Worm (Caenorhabditis elegans) whole organism, late embryonic: ENCODE data around the gene trp-2.

Experiments
- C08G9.2 ChIP-seq: sonication (generic microtip); optimal IDR thresholded peaks from 2 replicates; lab custom pipeline; 2016; ENCODE audit warnings: mild to moderate bottlenecking, missing genetic modification characterization, moderate library complexity, missing compliant biosample characterization
- F13H6.1 ChIP-seq: sonication (generic microtip); optimal IDR thresholded peaks from 2 replicates; lab custom pipeline; 2016; ENCODE audit warnings: missing genetic modification characterization, missing compliant biosample characterization
- T23F11.4 ChIP-seq: fragments of 200-800 bp; sonication (Bioruptor generic); optimal IDR thresholded peaks from 2 replicates; lab custom pipeline; 2018; ENCODE audit warnings: mild to moderate bottlenecking, missing genetic modification characterization, missing compliant biosample characterization
- Y22D7AL.16 ChIP-seq: sonication (generic microtip); optimal IDR thresholded peaks from 2 replicates; lab custom pipeline; 2016; ENCODE audit warnings: missing genetic modification characterization, missing compliant biosample characterization
- ama-1 ChIP-seq: fragments of 150-350 bp; optimal IDR thresholded peaks from 2 replicates; lab custom pipeline; 2014
- ceh-14 ChIP-seq: sonication (generic microtip); optimal IDR thresholded peaks from 2 replicates; lab custom pipeline; 2016; ENCODE audit warnings: missing genotype, missing genetic modification characterization, missing compliant biosample characterization
- ceh-18 ChIP-seq: sonication (generic microtip); optimal IDR thresholded peaks from 2 replicates; lab custom pipeline; 2016; ENCODE audit warnings: missing genetic modification characterization, missing compliant biosample characterization
- ceh-19 ChIP-seq: fragments of 200-800 bp; sonication (Bioruptor generic); optimal IDR thresholded peaks from 2 replicates; lab custom pipeline; 2018; ENCODE audit warnings: mild to moderate bottlenecking, missing genetic modification characterization, missing compliant biosample characterization
- ceh-2 ChIP-seq: sonication (generic microtip); optimal IDR thresholded peaks from 2 replicates; lab custom pipeline; 2016; ENCODE audit warnings: missing genotype, missing genetic modification characterization, missing compliant biosample characterization
- ceh-22 ChIP-seq: sonication (generic microtip); optimal IDR thresholded peaks from 2 replicates; lab custom pipeline; 2017; ENCODE audit warnings: missing biosample characterization, missing genetic modification characterization
- ceh-30 ChIP-seq: fragments of 150-350 bp; optimal IDR thresholded peaks from 2 replicates; lab custom pipeline; 2014; ENCODE audit warnings: missing biosample characterization, missing genetic modification characterization
- ceh-31 ChIP-seq: sonication (generic microtip); optimal IDR thresholded peaks from 2 replicates; lab custom pipeline; 2016; ENCODE audit warnings: missing genetic modification characterization, missing compliant biosample characterization
- ceh-34 ChIP-seq: sonication (generic microtip); optimal IDR thresholded peaks from 2 replicates; lab custom pipeline; 2016; ENCODE audit warnings: mild to moderate bottlenecking, missing genetic modification characterization, missing compliant biosample characterization
- ceh-45 ChIP-seq: fragments of 200-800 bp; sonication (Bioruptor generic); IDR thresholded peaks from 2 replicates; pipeline ENCODE4 v1.3.6; 2022; ENCODE audit warnings: missing genetic modification reagents, missing genetic modification characterization, missing compliant biosample characterization
- ceh-9 ChIP-seq: sonication (generic microtip); optimal IDR thresholded peaks from 2 replicates; lab custom pipeline; 2016; ENCODE audit warnings: mild to moderate bottlenecking, missing genetic modification characterization, inconsistent platforms, missing compliant biosample characterization
- che-1 ChIP-seq: sonication (generic microtip); optimal IDR thresholded peaks from 2 replicates; lab custom pipeline; 2016; ENCODE audit warnings: mild to moderate bottlenecking, missing genetic modification characterization, missing compliant biosample characterization
- dve-1 ChIP-seq: sonication (generic microtip); optimal IDR thresholded peaks from 2 replicates; lab custom pipeline; 2017; ENCODE audit warnings: antibody characterized with exemption, mild to moderate bottlenecking, missing genetic modification characterization, missing compliant biosample characterization
- elt-4 ChIP-seq: sonication (generic microtip); optimal IDR thresholded peaks from 2 replicates; lab custom pipeline; 2016; ENCODE audit warnings: missing genetic modification characterization, missing compliant biosample characterization
- fkh-10 ChIP-seq: fragments of 150-350 bp; optimal IDR thresholded peaks from 2 replicates; lab custom pipeline; 2014; ENCODE audit warnings: missing biosample characterization, missing genetic modification reagents, missing genetic modification characterization
- fkh-6 ChIP-seq: sonication (generic microtip); optimal IDR thresholded peaks from 2 replicates; lab custom pipeline; 2016; ENCODE audit warnings: missing genetic modification characterization, missing compliant biosample characterization
- hlh-30 ChIP-seq: sonication (generic microtip); optimal IDR thresholded peaks from 2 replicates; lab custom pipeline; 2017; ENCODE audit warnings: antibody characterized with exemption, missing genetic modification characterization, missing compliant biosample characterization; ENCODE audit not compliant: insufficient read depth
- hlh-6 ChIP-seq: sonication (generic microtip); optimal IDR thresholded peaks from 2 replicates; lab custom pipeline; 2016; ENCODE audit warnings: missing genotype, missing genetic modification characterization, missing compliant biosample characterization
- hlh-8 ChIP-seq: sonication (generic microtip); optimal IDR thresholded peaks from 2 replicates; lab custom pipeline; 2016; ENCODE audit warnings: missing genotype, missing genetic modification characterization, missing compliant biosample characterization
- lim-6 ChIP-seq: sonication (generic microtip); optimal IDR thresholded peaks from 2 replicates; lab custom pipeline; 2016; ENCODE audit warnings: missing genetic modification characterization, missing compliant biosample characterization
- lin-11 ChIP-seq: fragments of 200-800 bp; sonication (Bioruptor generic); optimal IDR thresholded peaks from 2 replicates; lab custom pipeline; 2018; ENCODE audit warnings: mild to moderate bottlenecking, missing genetic modification characterization, missing compliant biosample characterization
- nhr-232 ChIP-seq: sonication (generic microtip); optimal IDR thresholded peaks from 2 replicates; lab custom pipeline; 2016; ENCODE audit warnings: missing genetic modification characterization, missing compliant biosample characterization
- odd-2 ChIP-seq: sonication (generic microtip); optimal IDR thresholded peaks from 2 replicates; lab custom pipeline; 2017; ENCODE audit warnings: antibody characterized with exemption, mild to moderate bottlenecking, missing genetic modification characterization, missing compliant biosample characterization
- pag-3 ChIP-seq: sonication (generic microtip); optimal IDR thresholded peaks from 2 replicates; lab custom pipeline; 2016; ENCODE audit warnings: missing compliant biosample characterization, missing genetic modification characterization, borderline replicate concordance
- pha-4 ChIP-seq: fragments of 150-350 bp; optimal IDR thresholded peaks from 2 replicates; lab custom pipeline; 2018; ENCODE audit warnings: missing biosample characterization, missing genetic modification reagents, missing genetic modification characterization
- pqm-1 ChIP-seq: sonication (generic microtip); optimal IDR thresholded peaks from 2 replicates; lab custom pipeline; 2016; ENCODE audit warnings: missing genetic modification characterization, missing compliant biosample characterization
- sox-2 ChIP-seq: fragments of 200-800 bp; sonication (Bioruptor generic); IDR thresholded peaks from 2 replicates; pipeline ENCODE4 v1.3.6; 2022; ENCODE audit warnings: missing genetic modification reagents, missing genetic modification characterization, missing compliant biosample characterization
- sox-4 ChIP-seq: sonication (generic microtip); optimal IDR thresholded peaks from 2 replicates; lab custom pipeline; 2017; ENCODE audit warnings: mild to moderate bottlenecking, missing genetic modification characterization, inconsistent platforms, missing compliant biosample characterization
- syd-9 ChIP-seq: sonication (generic microtip); optimal IDR thresholded peaks from 2 replicates; lab custom pipeline; 2016; ENCODE audit warnings: mild to moderate bottlenecking, missing genetic modification characterization, moderate library complexity, missing compliant biosample characterization
- tbx-2 ChIP-seq: sonication (generic microtip); optimal IDR thresholded peaks from 2 replicates; lab custom pipeline; 2016; ENCODE audit warnings: missing genetic modification characterization, missing compliant biosample characterization
- ttx-3 ChIP-seq: sonication (generic microtip); optimal IDR thresholded peaks from 2 replicates; lab custom pipeline; 2016; ENCODE audit warnings: missing genetic modification reagents, missing genetic modification characterization, missing compliant biosample characterization
- unc-42 ChIP-seq: sonication (generic microtip); optimal IDR thresholded peaks from 2 replicates; lab custom pipeline; 2016; ENCODE audit warnings: missing genotype, missing genetic modification characterization, missing compliant biosample characterization
- unc-55 ChIP-seq: sonication (generic microtip); optimal IDR thresholded peaks from 2 replicates; lab custom pipeline; 2017; ENCODE audit warnings: missing biosample characterization, missing genetic modification reagents, missing genetic modification characterization

The trp-2 gene

DNA sequence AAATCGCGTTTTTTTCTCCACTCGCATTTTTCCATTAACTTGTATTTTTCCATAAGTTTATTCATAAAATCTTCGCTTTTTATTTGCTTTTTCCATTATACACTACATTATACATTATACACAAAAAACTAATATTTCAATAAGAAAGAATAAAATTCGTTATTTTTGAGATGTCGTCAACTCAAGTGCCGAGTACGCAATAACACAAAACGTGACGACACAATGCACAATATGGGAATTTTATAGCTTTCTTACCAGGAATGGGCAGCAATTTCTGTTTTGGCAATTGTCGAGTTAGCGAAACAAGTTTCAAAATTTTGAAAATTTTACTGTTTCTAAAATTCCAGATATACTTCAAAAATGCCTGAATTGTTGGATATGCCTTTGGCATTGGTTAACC, 39.5 kb upstream of the trp-2 start, which contains the start of gene fbxa-10:
Gene fbxa-10, plus strand, starts transcription at position 207 of the 400 bp plus-strand sequence.
- TF ChIP-seq ceh-9 (tag; lab: Kevin White, UChicago) (no peak), che-1 (tag; lab: Kevin White, UChicago) (no peak), ceh-14 (no peak), F13H6.1 (tag; lab: Kevin White, UChicago) (no peak), pha-4 (no peak), dve-1 (tag; lab: Kevin White, UChicago) (no peak), fkh-10 (GFP tag; lab: Kevin White, UChicago) (no peak), lin-11 (tag; lab: Kevin White, UChicago) (no peak), sox-4 (no peak)

DNA sequence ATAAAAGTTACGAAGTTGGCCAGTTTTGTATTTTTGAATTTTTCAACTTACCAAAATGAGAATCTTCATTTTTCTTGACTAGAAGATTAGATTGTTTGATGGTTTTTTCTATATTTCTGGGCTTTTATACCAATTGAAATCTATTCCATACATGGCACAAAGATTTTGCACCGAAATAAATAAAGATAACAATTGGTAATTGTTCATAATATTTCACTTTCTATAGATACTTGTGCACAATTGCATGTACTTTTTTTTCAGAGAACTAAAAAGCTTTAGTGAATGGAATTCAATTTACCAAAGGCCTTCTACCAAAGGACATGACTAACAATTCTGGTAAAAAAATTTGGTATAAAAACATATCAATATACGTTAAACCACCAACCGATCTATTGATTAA, 37.1 kb upstream of the trp-2 start, which contains the start of the genes T12B5.15 and T12B5.14:
Gene T12B5.15, minus strand, starts transcription at position 101 of the 400 bp plus-strand sequence.
Gene T12B5.14, plus strand, starts transcription at position 321 of the 400 bp plus-strand sequence.
- TF ChIP-seq ceh-34 (tag; lab: Kevin White, UChicago) (no peak), sox-4 (no peak), ceh-22 (tag; lab: Kevin White, UChicago) (no peak), elt-4 (tag; lab: Kevin White, UChicago) (no peak), syd-9 (no peak), pqm-1 (no peak), sox-2 (GFP tag; lab: Robert Waterston, UW) (no peak), che-1 (tag; lab: Kevin White, UChicago) (no peak), ceh-30 (tag; lab: Kevin White, UChicago) (no peak), hlh-8 (tag; lab: Kevin White, UChicago) (no peak), ama-1 (no peak), ceh-31 (no peak), hlh-30 (tag; lab: Kevin White, UChicago) (no peak), lim-6 (tag; lab: Kevin White, UChicago) (no peak)

DNA sequence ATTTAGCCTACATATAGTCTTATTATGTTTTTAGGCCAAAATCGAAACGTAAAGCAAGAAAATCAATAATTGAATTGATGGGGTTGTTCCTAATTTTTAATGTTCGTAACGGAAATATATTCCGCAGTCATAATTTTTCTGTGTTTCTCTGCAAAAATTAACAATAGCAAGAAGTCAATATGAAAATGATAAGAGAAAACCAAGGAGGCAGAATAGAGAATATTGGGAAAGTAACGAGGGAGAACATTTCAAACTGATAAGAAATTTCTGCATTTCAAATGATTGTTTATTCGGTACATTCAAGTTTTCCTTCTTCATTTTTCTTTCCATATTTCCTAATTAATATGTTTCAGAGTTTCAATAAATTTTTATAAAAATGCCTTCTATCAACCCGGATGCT, 35.7 kb upstream of the trp-2 start, which contains the start of gene fbxa-54:
Gene fbxa-54, plus strand, starts transcription at position 354 of the 400 bp plus-strand sequence.
- TF ChIP-seq fkh-10 (GFP tag; lab: Kevin White, UChicago) (no peak), dve-1 (tag; lab: Kevin White, UChicago) (no peak), nhr-232 (tag; lab: Kevin White, UChicago) (no peak), hlh-6 (tag; lab: Kevin White, UChicago) (no peak), T23F11.4 (GFP tag; lab: Kevin White, UChicago) (no peak), unc-55 (GFP tag; lab: Kevin White, UChicago) (no peak), ttx-3 (tag; lab: Kevin White, UChicago) (no peak), ceh-18 (tag; lab: Kevin White, UChicago) (no peak), pha-4 (no peak), ceh-31 (no peak)

DNA sequence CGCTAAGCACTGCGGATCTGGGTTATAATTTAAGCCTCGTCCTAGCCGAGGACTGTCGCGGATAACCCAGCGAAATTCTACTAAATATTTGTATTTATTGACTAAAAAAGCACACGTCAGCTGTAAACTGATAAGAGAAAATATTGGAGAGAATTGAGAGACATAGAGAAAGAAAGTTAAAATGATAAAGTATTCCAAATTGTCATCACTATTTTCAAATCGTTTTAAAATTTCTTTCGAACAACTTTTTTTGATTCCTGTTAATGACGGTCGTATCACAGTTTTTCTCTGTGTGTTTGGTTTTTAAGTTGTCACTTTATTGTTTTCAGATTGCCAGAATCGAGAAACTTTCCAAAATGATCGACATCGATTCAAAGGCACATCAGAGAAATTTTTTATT, 29.7 kb upstream of the trp-2 start, which contains the start of gene fbxa-51:
Gene fbxa-51, plus strand, starts transcription at position 322 of the 400 bp plus-strand sequence.
- TF ChIP-seq ceh-30 (tag; lab: Kevin White, UChicago), result no peak
- no peak for TF ChIP-seq pag-3 (tag; lab: Kevin White, UChicago)
- no peak for TF ChIP-seq odd-2 (tag; lab: Kevin White, UChicago)
- no peak for TF ChIP-seq unc-42 (tag; lab: Kevin White, UChicago)
- no peak for TF ChIP-seq tbx-2
- no peak for TF ChIP-seq ceh-45 (GFP tag; lab: Robert Waterston, UW)
- TF ChIP-seq T23F11.4 (GFP tag; lab: Kevin White, UChicago), result no peak
- TF ChIP-seq fkh-6 (tag; lab: Kevin White, UChicago), result no peak
- TF ChIP-seq ceh-19, result no peak
- no peak for TF ChIP-seq ceh-9 (tag; lab: Kevin White, UChicago)
- TF ChIP-seq ceh-2, result no peak
- TF ChIP-seq C08G9.2, result no peak
- TF ChIP-seq lim-6 (tag; lab: Kevin White, UChicago), result no peak
- TF ChIP-seq Y22D7AL.16 (tag; lab: Kevin White, UChicago), result no peak
